Fruit fly (Drosophila melanogaster) whole organism: ENCODE data around the gene CG5815.

Experiments
- Dll ChIP-seq: fragments of >200 bp; optimal IDR thresholded peaks from 2 replicates; lab custom pipeline; 2017
- pan ChIP-seq: fragments of >200 bp; optimal IDR thresholded peaks from 2 replicates; lab custom pipeline; 2017

- no peak for TF ChIP-seq pan
- no peak for TF ChIP-seq Dll
Measured at dm6 chr3R:27160858-27161257, 48.5 kb downstream of the CG5815 start, which contains the start of gene CG5909.
